Fruit fly (Drosophila melanogaster) whole organism, wandering third instar larva: ENCODE results near the gene spen.

Experiments
- CG9705 ChIP-seq: fragments of 200-800 bp; sonication (Bioruptor generic); optimal IDR thresholded peaks from 2 replicates; lab custom pipeline; 2018; ENCODE audit warnings: missing biosample characterization, mild to moderate bottlenecking, missing genetic modification characterization
- Dfd ChIP-seq: fragments of >200 bp; optimal IDR thresholded peaks from 2 replicates; lab custom pipeline; 2017; ENCODE audit warnings: missing biosample characterization, missing genetic modification characterization
- Hr78 ChIP-seq: fragments of >200 bp; optimal IDR thresholded peaks from 2 replicates; lab custom pipeline; 2017; ENCODE audit warnings: missing biosample characterization, missing genetic modification characterization
- Hr83 ChIP-seq: fragments of 200-300 bp; sonication (Bioruptor generic); optimal IDR thresholded peaks from 2 replicates; lab custom pipeline; 2016; ENCODE audit warnings: missing biosample characterization, mild to moderate bottlenecking, missing genetic modification characterization, moderate library complexity; ENCODE audit not compliant: poor library complexity, severe bottlenecking
- Myc ChIP-seq: fragments of >200 bp; optimal IDR thresholded peaks from 2 replicates; lab custom pipeline; 2017
- OdsH ChIP-seq: fragments of 200-800 bp; sonication (Bioruptor generic); optimal IDR thresholded peaks from 2 replicates; lab custom pipeline; 2016; ENCODE audit warnings: missing biosample characterization, mild to moderate bottlenecking, missing genetic modification characterization
- Rel ChIP-seq, 2 experiments: fragments of 200-800 bp; sonication (Bioruptor generic) in 1 of 2; optimal IDR thresholded peaks; 2 replicates in 1 of 2; 3 replicates in 1 of 2; lab custom pipeline; 2016 to 2019; ENCODE audit warnings: mild to moderate bottlenecking in 2 of 2, missing biosample characterization in 2 of 2, missing genetic modification characterization in 2 of 2, moderate library complexity in 1 of 2
- Sp1 ChIP-seq: fragments of 200-800 bp; sonication (Bioruptor generic); optimal IDR thresholded peaks from 3 replicates; lab custom pipeline; 2019; ENCODE audit warnings: missing biosample characterization, mild to moderate bottlenecking, missing genetic modification characterization, moderate library complexity
- ey ChIP-seq: fragments of 200-800 bp; sonication (Bioruptor generic); optimal IDR thresholded peaks from 2 replicates; lab custom pipeline; 2016; ENCODE audit warnings: missing biosample characterization, missing genetic modification characterization
- tai ChIP-seq: sonication (Bioruptor generic); optimal IDR thresholded peaks from 2 replicates; lab custom pipeline; 2016; ENCODE audit warnings: missing biosample characterization, missing genetic modification characterization

dm6 chr2L:221939-222489 is 63.2 kb downstream of the spen start:
- TF ChIP-seq tai (GFP tag; lab: Kevin White, UChicago) (no peak), OdsH (GFP tag; lab: Kevin White, UChicago) (no peak), Dfd (GFP tag; lab: Kevin White, UChicago) (no peak), ey (GFP tag; lab: Kevin White, UChicago) (no peak), Hr78 (GFP tag; lab: Kevin White, UChicago) (no peak), Myc (lab: Kevin White, UChicago) (no peak), Rel (GFP tag; optimal IDR thresholded peaks at IDR 0.05; lab: Kevin White, UChicago) (peak; percentile 64), Rel (tag; optimal IDR thresholded peaks at IDR 0.05; lab: Kevin White, UChicago) (peak; percentile 29), Sp1 (GFP tag; lab: Kevin White, UChicago) (peak; percentile 26), CG9705 (GFP tag; lab: Kevin White, UChicago) (no peak), Hr83 (GFP tag; lab: Kevin White, UChicago) (peak; percentile 60)
